Worm (Caenorhabditis elegans) whole organism, L1 larva: ENCODE results near the gene Y37D8A.25.
A peak's percentile ranks its signal among the peaks of the same experiment; 100 is the strongest.

ENCODE experiments used
- C16A3.4 ChIP-seq: fragments of 150-350 bp; optimal IDR thresholded peaks from 2 replicates; lab custom pipeline; 2014; ENCODE audit warnings: missing biosample characterization, missing genetic modification characterization
- F16B12.6 ChIP-seq: fragments of 150-350 bp; optimal IDR thresholded peaks from 2 replicates; lab custom pipeline; 2014; ENCODE audit warnings: missing biosample characterization, missing genetic modification characterization
- aha-1 ChIP-seq: fragments of 150-350 bp; optimal IDR thresholded peaks from 2 replicates; lab custom pipeline; 2014; ENCODE audit warnings: missing biosample characterization, missing genetic modification characterization
- alr-1 ChIP-seq: fragments of 200-800 bp; sonication (Bioruptor generic); optimal IDR thresholded peaks from 2 replicates; lab custom pipeline; 2018; ENCODE audit warnings: borderline replicate concordance, mild to moderate bottlenecking, missing genetic modification characterization, missing compliant biosample characterization
- aly-2 ChIP-seq: fragments of 150-350 bp; optimal IDR thresholded peaks from 2 replicates; lab custom pipeline; 2014; ENCODE audit warnings: missing biosample characterization, missing genetic modification characterization
- ama-1 ChIP-seq: fragments of 150-350 bp; optimal IDR thresholded peaks from 2 replicates; lab custom pipeline; 2014
- blmp-1 ChIP-seq: fragments of 150-350 bp; optimal IDR thresholded peaks from 2 replicates; lab custom pipeline; 2014; ENCODE audit warnings: missing biosample characterization, missing genetic modification characterization
- ceh-90 ChIP-seq: sonication (generic microtip); optimal IDR thresholded peaks from 2 replicates; lab custom pipeline; 2016; ENCODE audit warnings: missing genetic modification characterization, missing compliant biosample characterization
- dpl-1 ChIP-seq, 3 experiments: fragments of 150-350 bp in 2 of 3; sonication (generic microtip) in 1 of 3; optimal IDR thresholded peaks; 2 replicates each; lab custom pipeline; 2014 to 2017; ENCODE audit warnings: missing biosample characterization in 3 of 3, missing genetic modification characterization in 3 of 3, missing genetic modification reagents in 3 of 3
- dsc-1 ChIP-seq: sonication (generic microtip); optimal IDR thresholded peaks from 2 replicates; lab custom pipeline; 2016; ENCODE audit warnings: mild to moderate bottlenecking, missing genetic modification characterization, missing compliant biosample characterization
- efl-1 ChIP-seq, 4 experiments: fragments of 150-350 bp; optimal IDR thresholded peaks in 3 of 4; peaks in 1 of 4; 1 replicate in 1 of 4; 2 replicates in 3 of 4; lab custom pipeline; 2014; ENCODE audit warnings: missing biosample characterization in 2 of 4, missing genetic modification characterization in 2 of 4, missing genetic modification reagents in 2 of 4
- elt-2 ChIP-seq: sonication (generic microtip); optimal IDR thresholded peaks from 2 replicates; lab custom pipeline; 2016; ENCODE audit warnings: missing genetic modification characterization, mild to moderate bottlenecking, inconsistent platforms, missing compliant biosample characterization, missing genetic modification reagents
- fkh-4 ChIP-seq: sonication (generic microtip); optimal IDR thresholded peaks from 2 replicates; lab custom pipeline; 2016; ENCODE audit warnings: missing compliant biosample characterization, missing genetic modification characterization, borderline replicate concordance
- fkh-8 ChIP-seq: sonication (generic microtip); optimal IDR thresholded peaks from 2 replicates; lab custom pipeline; 2016; ENCODE audit warnings: mild to moderate bottlenecking, missing genetic modification characterization, missing compliant biosample characterization
- fos-1 ChIP-seq: fragments of 150-350 bp; optimal IDR thresholded peaks from 2 replicates; lab custom pipeline; 2014; ENCODE audit warnings: missing biosample characterization, missing genetic modification characterization
- hlh-4 ChIP-seq: sonication (generic microtip); optimal IDR thresholded peaks from 2 replicates; lab custom pipeline; 2016; ENCODE audit warnings: mild to moderate bottlenecking, missing genetic modification characterization, missing compliant biosample characterization
- irx-1 ChIP-seq: sonication (generic microtip); optimal IDR thresholded peaks from 2 replicates; lab custom pipeline; 2016; ENCODE audit warnings: missing genetic modification characterization, missing compliant biosample characterization
- lin-13 ChIP-seq: fragments of 150-350 bp; optimal IDR thresholded peaks from 2 replicates; lab custom pipeline; 2014; ENCODE audit warnings: missing biosample characterization, missing genetic modification reagents, missing genetic modification characterization
- lin-35 ChIP-seq, 2 experiments: fragments of 150-350 bp; optimal IDR thresholded peaks; 2 replicates each; lab custom pipeline; 2014; ENCODE audit warnings: missing biosample characterization in 2 of 2, missing genetic modification characterization in 2 of 2, missing genetic modification reagents in 2 of 2
- lsy-2 ChIP-seq, 2 experiments: fragments of 150-350 bp; optimal IDR thresholded peaks; 2 replicates each; lab custom pipeline; 2014; ENCODE audit warnings: missing biosample characterization in 2 of 2, missing genetic modification characterization in 2 of 2
- mep-1 ChIP-seq: fragments of 150-350 bp; optimal IDR thresholded peaks from 2 replicates; lab custom pipeline; 2014; ENCODE audit warnings: missing biosample characterization, missing genetic modification characterization
- nhr-28 ChIP-seq: fragments of 150-350 bp; optimal IDR thresholded peaks from 2 replicates; lab custom pipeline; 2014; ENCODE audit warnings: missing biosample characterization, missing genetic modification characterization
- nhr-71 ChIP-seq: sonication (generic microtip); optimal IDR thresholded peaks from 2 replicates; lab custom pipeline; 2016; ENCODE audit warnings: mild to moderate bottlenecking, missing genetic modification characterization, moderate library complexity, missing compliant biosample characterization
- nhr-77 ChIP-seq: fragments of 150-350 bp; optimal IDR thresholded peaks from 2 replicates; lab custom pipeline; 2014; ENCODE audit warnings: missing biosample characterization, missing genetic modification characterization
- nhr-90 ChIP-seq: sonication (generic microtip); optimal IDR thresholded peaks from 2 replicates; lab custom pipeline; 2016; ENCODE audit warnings: mild to moderate bottlenecking, missing genetic modification characterization, missing compliant biosample characterization; ENCODE audit not compliant: poor library complexity
- pqm-1 ChIP-seq: sonication (generic microtip); optimal IDR thresholded peaks from 3 replicates; lab custom pipeline; 2017; ENCODE audit warnings: missing biosample characterization, missing genetic modification characterization
- skn-1 ChIP-seq: fragments of 150-350 bp; optimal IDR thresholded peaks from 2 replicates; lab custom pipeline; 2014; ENCODE audit warnings: missing biosample characterization, missing genetic modification characterization
- snpc-4 ChIP-seq: fragments of 150-350 bp; optimal IDR thresholded peaks from 2 replicates; lab custom pipeline; 2014; ENCODE audit warnings: missing biosample characterization, missing genetic modification characterization
- snu-23 ChIP-seq: sonication (generic microtip); optimal IDR thresholded peaks from 2 replicates; lab custom pipeline; 2016; ENCODE audit warnings: missing genetic modification characterization, missing compliant biosample characterization
- sox-4 ChIP-seq: sonication (generic microtip); optimal IDR thresholded peaks from 2 replicates; lab custom pipeline; 2016; ENCODE audit warnings: missing genetic modification characterization, missing compliant biosample characterization
- swsn-7 ChIP-seq: sonication (generic microtip); optimal IDR thresholded peaks from 2 replicates; lab custom pipeline; 2016; ENCODE audit warnings: missing genetic modification characterization, missing compliant biosample characterization
- unc-62 ChIP-seq: fragments of 150-350 bp; optimal IDR thresholded peaks from 2 replicates; lab custom pipeline; 2014; ENCODE audit warnings: missing biosample characterization, missing genetic modification reagents, missing genetic modification characterization
- unc-98 ChIP-seq: fragments of 200-800 bp; sonication (Bioruptor generic); IDR thresholded peaks from 2 replicates; pipeline ENCODE4 v1.3.6; 2022; ENCODE audit warnings: missing genetic modification characterization, missing compliant biosample characterization
- vab-15 ChIP-seq: sonication (generic microtip); optimal IDR thresholded peaks from 2 replicates; lab custom pipeline; 2017; ENCODE audit warnings: missing genotype, mild to moderate bottlenecking, missing genetic modification characterization, missing compliant biosample characterization
- xbp-1 ChIP-seq: sonication (generic microtip); optimal IDR thresholded peaks from 2 replicates; lab custom pipeline; 2016; ENCODE audit warnings: missing genetic modification characterization, missing compliant biosample characterization
- ztf-11 ChIP-seq, 2 experiments: sonication (generic microtip); optimal IDR thresholded peaks; 2 replicates each; lab custom pipeline; 2016 to 2017; ENCODE audit warnings: missing genetic modification characterization in 2 of 2, missing biosample characterization in 1 of 2, missing compliant biosample characterization in 1 of 2
- ztf-4 ChIP-seq: fragments of 150-350 bp; optimal IDR thresholded peaks from 2 replicates; lab custom pipeline; 2014; ENCODE audit warnings: missing biosample characterization, missing genetic modification characterization

Gene Y37D8A.25

DNA sequence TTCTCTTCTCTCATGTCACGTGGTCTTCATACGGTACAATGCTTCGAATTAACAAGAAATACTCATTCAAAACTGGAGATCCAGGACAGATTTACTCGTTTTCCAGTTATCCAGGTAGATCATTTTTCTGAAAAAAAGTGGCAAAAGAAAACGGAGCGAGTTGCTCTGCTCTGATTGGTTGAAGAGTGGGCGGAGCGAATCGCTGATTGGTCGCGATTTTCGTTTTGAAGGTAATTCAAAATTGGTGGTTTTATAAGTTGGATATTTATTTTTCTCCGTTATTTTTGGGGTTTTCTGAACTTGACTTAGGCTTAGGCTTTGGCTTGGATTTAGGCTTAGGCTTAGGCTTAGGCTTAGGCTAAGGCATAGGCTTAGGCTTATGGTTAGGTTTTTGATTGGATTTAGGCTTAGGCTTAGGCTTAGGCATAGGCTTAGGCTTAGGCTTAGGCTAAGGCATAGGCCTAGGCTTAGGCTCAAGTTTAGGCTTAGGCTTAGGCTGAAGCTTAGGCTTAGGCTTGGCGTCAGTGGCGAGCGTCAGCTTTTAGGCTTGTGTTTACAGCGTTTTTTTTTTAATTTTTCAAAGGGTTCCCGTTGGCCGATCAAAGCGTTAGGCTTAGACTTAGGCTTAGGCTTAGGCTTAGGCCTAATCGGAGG is 2.7 kb upstream of the Y37D8A.25 start:
- no peak for TF ChIP-seq aha-1 (tag; lab: Kevin White, UChicago)
- TF ChIP-seq nhr-71 (tag; lab: Kevin White, UChicago), result no peak
- TF ChIP-seq fkh-4 (tag; lab: Kevin White, UChicago), result no peak
- no peak for TF ChIP-seq fos-1
- no peak for TF ChIP-seq efl-1 (optimal IDR thresholded peaks at IDR 0.05; lab: Kevin White, UChicago)
- peak in 1 of 2 experiments; percentile 47 for TF ChIP-seq efl-1 (GFP tag; optimal IDR thresholded peaks at IDR 0.05 in 1 of 2; lab: Kevin White, UChicago)
- TF ChIP-seq snu-23 (GFP tag; lab: Kevin White, UChicago), result no peak
- TF ChIP-seq, all 84 proteins: peak for 1

DNA sequence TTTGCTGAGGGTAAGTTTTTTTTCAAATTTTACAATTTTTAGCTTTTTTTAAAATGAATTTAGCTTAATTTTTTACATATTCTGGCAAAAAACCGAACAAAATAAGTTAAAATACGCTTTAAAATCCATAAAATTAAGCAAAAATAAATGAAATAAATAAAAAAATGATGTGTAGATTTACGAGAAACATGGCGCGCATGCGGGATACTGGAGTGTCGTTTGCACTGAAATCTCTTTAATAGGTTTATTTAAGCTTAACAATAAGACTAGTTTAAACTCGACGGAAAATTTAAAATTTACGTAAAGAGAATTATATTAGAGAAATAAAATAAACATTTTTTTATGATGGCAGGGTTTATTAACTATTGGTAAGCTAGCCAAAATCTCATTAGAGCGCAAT is 1.3 kb upstream of the Y37D8A.25 start:
- TF ChIP-seq lin-35 (GFP tag; optimal IDR thresholded peaks at IDR 0.05; lab: Kevin White, UChicago), result peak in 1 of 2 experiments; percentile 17
- no peak for TF ChIP-seq hlh-4 (tag; lab: Kevin White, UChicago)
- TF ChIP-seq alr-1 (tag; lab: Kevin White, UChicago), result no peak
- no peak for TF ChIP-seq irx-1 (tag; lab: Kevin White, UChicago)
- peak in 1 of 2 experiments; percentile 56 for TF ChIP-seq lsy-2 (tag; optimal IDR thresholded peaks at IDR 0.05; lab: Kevin White, UChicago)
- TF ChIP-seq unc-62 (GFP tag; lab: Kevin White, UChicago), result no peak
- no peak for TF ChIP-seq fos-1
- TF ChIP-seq dsc-1 (tag; lab: Kevin White, UChicago), result no peak
- no peak for TF ChIP-seq nhr-71 (tag; lab: Kevin White, UChicago)
- no peak for TF ChIP-seq unc-98
- TF ChIP-seq pqm-1, result no peak
- TF ChIP-seq fkh-8 (tag; lab: Kevin White, UChicago), result no peak
- no peak for TF ChIP-seq ztf-4
- TF ChIP-seq ztf-11 (tag; optimal IDR thresholded peaks at IDR 0.05; lab: Kevin White, UChicago), result no peak
- peak in 1 of 3 experiments; percentile 58 for TF ChIP-seq dpl-1 (GFP tag; optimal IDR thresholded peaks at IDR 0.05; lab: Kevin White, UChicago)
- no peak for TF ChIP-seq skn-1 (tag; lab: Kevin White, UChicago)
- TF ChIP-seq nhr-90 (tag; lab: Kevin White, UChicago), result no peak
- no peak for TF ChIP-seq ama-1 (lab: Kevin White, UChicago)
- no peak for TF ChIP-seq vab-15 (tag; lab: Kevin White, UChicago)
- TF ChIP-seq swsn-7 (tag; lab: Kevin White, UChicago), result no peak
- no peak for TF ChIP-seq xbp-1 (tag; lab: Kevin White, UChicago)
- peak; percentile 19 to 25 for TF ChIP-seq efl-1 (optimal IDR thresholded peaks at IDR 0.05; lab: Kevin White, UChicago)
- TF ChIP-seq efl-1 (GFP tag; optimal IDR thresholded peaks at IDR 0.05 in 1 of 2; lab: Kevin White, UChicago), result peak in 1 of 2 experiments; percentile 18
- TF ChIP-seq C16A3.4, result peak; percentile 27
- no peak for TF ChIP-seq nhr-77 (tag; lab: Kevin White, UChicago)
- TF ChIP-seq snpc-4 (tag; lab: Kevin White, UChicago), result no peak
- no peak for TF ChIP-seq nhr-28
- no peak for TF ChIP-seq aly-2 (tag; lab: Kevin White, UChicago)
- no peak for TF ChIP-seq F16B12.6 (tag; lab: Kevin White, UChicago)
- no peak for TF ChIP-seq elt-2 (tag; lab: Kevin White, UChicago)
- TF ChIP-seq sox-4, result no peak
- TF ChIP-seq blmp-1 (tag; lab: Kevin White, UChicago), result peak; percentile 10
- no peak for TF ChIP-seq lin-13 (GFP tag; lab: Kevin White, UChicago)
- TF ChIP-seq mep-1, result no peak
- no peak for TF ChIP-seq ceh-90

DNA sequence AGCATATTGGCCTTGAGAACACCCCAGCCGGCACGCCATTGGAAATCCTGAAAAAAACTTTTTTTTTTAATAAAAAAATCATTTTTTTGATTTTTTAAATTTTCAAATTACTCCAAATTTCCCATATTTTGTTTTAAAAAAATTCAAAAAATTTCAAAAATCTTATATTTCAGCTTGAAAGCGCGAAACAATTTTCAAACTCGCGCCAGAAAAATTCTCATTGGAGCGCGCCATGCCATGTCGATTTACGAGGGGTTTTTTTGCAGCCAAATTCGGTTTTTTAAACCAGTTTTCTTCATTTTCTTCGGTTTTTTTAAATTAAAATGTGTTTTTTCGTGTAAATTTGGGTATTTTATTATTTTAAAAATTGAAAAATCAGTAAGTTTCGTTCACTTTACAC is 905 bp downstream of the Y37D8A.25 start:
- TF ChIP-seq nhr-28 (no peak), efl-1 (optimal IDR thresholded peaks at IDR 0.05; lab: Kevin White, UChicago) (no peak), efl-1 (GFP tag; optimal IDR thresholded peaks at IDR 0.05 in 1 of 2; lab: Kevin White, UChicago) (peak in 1 of 2 experiments; percentile 14)
